Worm (Caenorhabditis elegans) whole organism, L1 larva: ENCODE data around the gene nhr-258.

Source experiments
- C34B4.2 ChIP-seq: sonication (generic microtip); optimal IDR thresholded peaks from 2 replicates; lab custom pipeline; 2017; ENCODE audit warnings: mild to moderate bottlenecking, missing genetic modification characterization, missing compliant biosample characterization
- F16B12.6 ChIP-seq: fragments of 150-350 bp; optimal IDR thresholded peaks from 2 replicates; lab custom pipeline; 2014; ENCODE audit warnings: missing biosample characterization, missing genetic modification characterization
- aha-1 ChIP-seq: fragments of 150-350 bp; optimal IDR thresholded peaks from 2 replicates; lab custom pipeline; 2014; ENCODE audit warnings: missing biosample characterization, missing genetic modification characterization
- aly-2 ChIP-seq: fragments of 150-350 bp; optimal IDR thresholded peaks from 2 replicates; lab custom pipeline; 2014; ENCODE audit warnings: missing biosample characterization, missing genetic modification characterization
- ceh-63 ChIP-seq: fragments of 200-800 bp; sonication (Bioruptor generic); optimal IDR thresholded peaks from 2 replicates; lab custom pipeline; 2018; ENCODE audit warnings: mild to moderate bottlenecking, missing genetic modification characterization, missing compliant biosample characterization
- ceh-82 ChIP-seq, 3 experiments: fragments of 150-350 bp in 1 of 3; sonication (generic microtip) in 2 of 3; optimal IDR thresholded peaks; 2 replicates each; lab custom pipeline; 2014 to 2017; ENCODE audit warnings: missing biosample characterization in 3 of 3, missing genetic modification characterization in 3 of 3
- ceh-90 ChIP-seq: sonication (generic microtip); optimal IDR thresholded peaks from 2 replicates; lab custom pipeline; 2016; ENCODE audit warnings: missing genetic modification characterization, missing compliant biosample characterization
- dsc-1 ChIP-seq: sonication (generic microtip); optimal IDR thresholded peaks from 2 replicates; lab custom pipeline; 2016; ENCODE audit warnings: mild to moderate bottlenecking, missing genetic modification characterization, missing compliant biosample characterization
- efl-3 ChIP-seq: fragments of 200-800 bp; sonication (Bioruptor generic); optimal IDR thresholded peaks from 2 replicates; lab custom pipeline; 2018; ENCODE audit warnings: mild to moderate bottlenecking, missing genetic modification characterization, missing compliant biosample characterization
- egl-13 ChIP-seq: sonication (generic microtip); optimal IDR thresholded peaks from 2 replicates; lab custom pipeline; 2016; ENCODE audit warnings: missing genotype, missing genetic modification reagents, missing genetic modification characterization, missing compliant biosample characterization
- egl-27 ChIP-seq, 2 experiments: fragments of 150-350 bp in 1 of 2; sonication (generic microtip); optimal IDR thresholded peaks; 3 replicates each; lab custom pipeline; 2017 to 2018; ENCODE audit warnings: missing biosample characterization in 2 of 2, missing genetic modification characterization in 2 of 2, missing genetic modification reagents in 2 of 2
- elt-2 ChIP-seq: sonication (generic microtip); optimal IDR thresholded peaks from 2 replicates; lab custom pipeline; 2016; ENCODE audit warnings: missing genetic modification characterization, mild to moderate bottlenecking, inconsistent platforms, missing compliant biosample characterization, missing genetic modification reagents
- ets-5 ChIP-seq: fragments of 200-800 bp; sonication (Bioruptor generic); IDR thresholded peaks from 2 replicates; pipeline ENCODE4 v1.3.6; 2022; ENCODE audit warnings: missing genetic modification characterization, missing compliant biosample characterization
- fkh-10 ChIP-seq: sonication (generic microtip); optimal IDR thresholded peaks from 2 replicates; lab custom pipeline; 2017; ENCODE audit warnings: missing biosample characterization, missing genetic modification reagents, missing genetic modification characterization
- fkh-4 ChIP-seq: sonication (generic microtip); optimal IDR thresholded peaks from 2 replicates; lab custom pipeline; 2016; ENCODE audit warnings: missing compliant biosample characterization, missing genetic modification characterization, borderline replicate concordance
- fkh-8 ChIP-seq: sonication (generic microtip); optimal IDR thresholded peaks from 2 replicates; lab custom pipeline; 2016; ENCODE audit warnings: mild to moderate bottlenecking, missing genetic modification characterization, missing compliant biosample characterization
- hlh-17 ChIP-seq: fragments of 200-800 bp; sonication (Bioruptor generic); optimal IDR thresholded peaks from 2 replicates; lab custom pipeline; 2018; ENCODE audit warnings: missing genetic modification characterization, mild to moderate bottlenecking, missing compliant biosample characterization, moderate library complexity, borderline replicate concordance
- lin-14 ChIP-seq: fragments of 200-800 bp; sonication (Bioruptor generic); optimal IDR thresholded peaks from 2 replicates; lab custom pipeline; 2018; ENCODE audit warnings: mild to moderate bottlenecking, missing genetic modification characterization, moderate library complexity, missing compliant biosample characterization
- lin-39 ChIP-seq: fragments of 150-350 bp; optimal IDR thresholded peaks from 2 replicates; lab custom pipeline; 2014; ENCODE audit warnings: missing biosample characterization, missing genetic modification reagents, missing genetic modification characterization
- lsy-2 ChIP-seq, 2 experiments: fragments of 150-350 bp; optimal IDR thresholded peaks; 2 replicates each; lab custom pipeline; 2014; ENCODE audit warnings: missing biosample characterization in 2 of 2, missing genetic modification characterization in 2 of 2
- mdl-1 ChIP-seq, 2 experiments: fragments of 150-350 bp; optimal IDR thresholded peaks; 2 replicates each; lab custom pipeline; 2014 to 2017; ENCODE audit warnings: missing biosample characterization in 2 of 2, missing genetic modification characterization in 2 of 2, inconsistent platforms in 1 of 2
- nhr-20 ChIP-seq: sonication (generic microtip); optimal IDR thresholded peaks from 2 replicates; lab custom pipeline; 2016; ENCODE audit warnings: mild to moderate bottlenecking, missing genetic modification characterization, missing compliant biosample characterization
- nhr-237 ChIP-seq: fragments of 150-350 bp; optimal IDR thresholded peaks from 2 replicates; lab custom pipeline; 2014; ENCODE audit warnings: missing biosample characterization, missing genetic modification characterization
- nhr-85 ChIP-seq: sonication (generic microtip); peaks from one replicate; lab custom pipeline; 2016; ENCODE audit warnings: missing genetic modification characterization, inconsistent platforms, missing compliant biosample characterization
- nhr-90 ChIP-seq: sonication (generic microtip); optimal IDR thresholded peaks from 2 replicates; lab custom pipeline; 2016; ENCODE audit warnings: mild to moderate bottlenecking, missing genetic modification characterization, missing compliant biosample characterization; ENCODE audit not compliant: poor library complexity
- pqm-1 ChIP-seq: sonication (generic microtip); optimal IDR thresholded peaks from 3 replicates; lab custom pipeline; 2017; ENCODE audit warnings: missing biosample characterization, missing genetic modification characterization
- rnt-1 ChIP-seq: sonication (generic microtip); optimal IDR thresholded peaks from 2 replicates; lab custom pipeline; 2016; ENCODE audit warnings: mild to moderate bottlenecking, missing genetic modification characterization, moderate library complexity, missing compliant biosample characterization
- skn-1 ChIP-seq: fragments of 150-350 bp; optimal IDR thresholded peaks from 2 replicates; lab custom pipeline; 2014; ENCODE audit warnings: missing biosample characterization, missing genetic modification characterization
- snu-23 ChIP-seq: sonication (generic microtip); optimal IDR thresholded peaks from 2 replicates; lab custom pipeline; 2016; ENCODE audit warnings: missing genetic modification characterization, missing compliant biosample characterization
- sox-4 ChIP-seq: sonication (generic microtip); optimal IDR thresholded peaks from 2 replicates; lab custom pipeline; 2016; ENCODE audit warnings: missing genetic modification characterization, missing compliant biosample characterization
- sup-37 ChIP-seq: fragments of 200-800 bp; sonication (Bioruptor generic); optimal IDR thresholded peaks from 2 replicates; lab custom pipeline; 2018; ENCODE audit warnings: mild to moderate bottlenecking, missing genetic modification characterization, missing compliant biosample characterization
- swsn-7 ChIP-seq: sonication (generic microtip); optimal IDR thresholded peaks from 2 replicates; lab custom pipeline; 2016; ENCODE audit warnings: missing genetic modification characterization, missing compliant biosample characterization
- tlp-1 ChIP-seq: fragments of 150-350 bp; optimal IDR thresholded peaks from 2 replicates; lab custom pipeline; 2014; ENCODE audit warnings: missing biosample characterization, missing genetic modification characterization
- unc-130 ChIP-seq: fragments of 150-350 bp; optimal IDR thresholded peaks from 2 replicates; lab custom pipeline; 2017; ENCODE audit warnings: missing biosample characterization, missing genetic modification characterization, inconsistent platforms
- unc-30 ChIP-seq: sonication (generic microtip); optimal IDR thresholded peaks from 2 replicates; lab custom pipeline; 2017; ENCODE audit warnings: missing biosample characterization, missing genetic modification characterization
- unc-62 ChIP-seq: fragments of 150-350 bp; optimal IDR thresholded peaks from 2 replicates; lab custom pipeline; 2014; ENCODE audit warnings: missing biosample characterization, missing genetic modification reagents, missing genetic modification characterization
- unc-98 ChIP-seq: fragments of 200-800 bp; sonication (Bioruptor generic); IDR thresholded peaks from 2 replicates; pipeline ENCODE4 v1.3.6; 2022; ENCODE audit warnings: missing genetic modification characterization, missing compliant biosample characterization

nhr-258 gene

ce11 chrIV:8067745-8068144, 23.0 kb downstream of the nhr-258 start (continued):
- no peak for TF ChIP-seq elt-2 (tag; lab: Kevin White, UChicago)
- TF ChIP-seq lin-39 (tag; lab: Kevin White, UChicago): no peak
- peak in 1 of 3 experiments; percentile 41 for TF ChIP-seq ceh-82 (tag; optimal IDR thresholded peaks at IDR 0.05; lab: Kevin White, UChicago)
- no peak for TF ChIP-seq aha-1
- TF ChIP-seq unc-30 (tag; lab: Kevin White, UChicago): no peak
- TF ChIP-seq egl-13 (tag; lab: Kevin White, UChicago): no peak
- no peak for TF ChIP-seq tlp-1 (tag; lab: Kevin White, UChicago)
- peak; percentile 47 for TF ChIP-seq snu-23 (GFP tag; lab: Kevin White, UChicago)
- TF ChIP-seq ceh-63 (GFP tag; lab: Kevin White, UChicago): no peak
- no peak for TF ChIP-seq hlh-17 (GFP tag; lab: Kevin White, UChicago)
- TF ChIP-seq, all 84 proteins: peak for 15

ce11 chrIV:8068280-8068679, 23.5 kb downstream of the nhr-258 start:
- TF ChIP-seq dsc-1 (tag; lab: Kevin White, UChicago) (peak; percentile 9), ceh-90 (tag; lab: Kevin White, UChicago) (no peak), mdl-1 (tag; optimal IDR thresholded peaks at IDR 0.05; lab: Kevin White, UChicago) (peak in 1 of 2 experiments; percentile 24), rnt-1 (peak; percentile 63), unc-130 (tag; lab: Kevin White, UChicago) (peak; percentile 9), skn-1 (peak; percentile 36)
- TF ChIP-seq, all 84 proteins: peak for 5

DNA sequence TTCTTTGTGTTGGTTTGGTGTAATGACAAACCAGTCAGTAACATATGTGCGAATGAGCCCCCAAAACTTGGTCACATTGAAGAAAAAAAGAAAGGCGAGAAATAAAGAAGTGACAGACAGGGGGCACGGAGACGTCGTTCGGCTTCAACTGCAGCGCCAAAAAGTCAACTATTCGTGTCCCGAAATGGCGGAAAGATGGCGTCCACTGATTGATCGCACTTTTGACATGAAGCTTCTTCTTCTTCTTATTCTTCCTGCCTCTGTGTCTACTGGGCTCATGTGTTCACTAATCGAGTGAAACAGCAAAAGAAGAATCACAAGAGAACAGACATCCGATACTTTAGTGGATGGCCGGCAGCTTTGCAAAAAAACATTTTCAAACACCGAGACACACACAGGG, 24.4 kb downstream of the nhr-258 start:
- TF ChIP-seq unc-30 (tag; lab: Kevin White, UChicago) (no peak), lin-14 (GFP tag; lab: Kevin White, UChicago) (peak; percentile 23), dsc-1 (tag; lab: Kevin White, UChicago) (peak; percentile 19)

DNA sequence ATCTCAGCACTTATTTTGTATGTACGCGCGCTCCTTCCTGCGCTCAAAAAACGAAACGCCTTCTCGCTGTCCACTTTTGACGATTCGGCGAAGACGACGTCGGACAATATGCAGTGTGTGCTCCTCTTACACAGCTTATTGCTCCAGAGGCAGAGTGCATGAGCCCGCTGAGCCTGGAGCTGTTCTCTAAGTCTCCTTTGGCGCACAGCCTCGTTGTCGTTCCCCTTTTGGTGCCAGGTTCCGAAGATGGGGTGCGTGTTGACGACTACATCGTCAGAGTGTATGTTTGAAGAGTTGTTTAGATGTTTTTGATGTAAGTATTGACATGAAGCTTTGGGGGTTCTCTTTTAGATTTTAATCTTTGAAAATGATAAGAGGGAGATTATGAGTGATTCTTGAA, 25.6 kb downstream of the nhr-258 start:
- no peak for TF ChIP-seq efl-3 (GFP tag; lab: Kevin White, UChicago)
- TF ChIP-seq ceh-90 (tag; lab: Kevin White, UChicago): no peak
- no peak for TF ChIP-seq swsn-7 (tag; lab: Kevin White, UChicago)
- TF ChIP-seq sox-4 (tag; lab: Kevin White, UChicago): no peak
- no peak for TF ChIP-seq unc-62 (GFP tag; lab: Kevin White, UChicago)
- TF ChIP-seq nhr-85 (tag; lab: Kevin White, UChicago): no peak

ce11 chrIV:8070934-8071333, 26.2 kb downstream of the nhr-258 start:
- TF ChIP-seq lin-39 (tag; lab: Kevin White, UChicago): no peak
- no peak for TF ChIP-seq skn-1
- peak; percentile 33 for TF ChIP-seq fkh-8 (tag; lab: Kevin White, UChicago)
- TF ChIP-seq F16B12.6 (tag; lab: Kevin White, UChicago): no peak
- TF ChIP-seq lsy-2 (tag; optimal IDR thresholded peaks at IDR 0.05; lab: Kevin White, UChicago): no peak
- no peak for TF ChIP-seq fkh-4 (tag; lab: Kevin White, UChicago)
- no peak for TF ChIP-seq sox-4 (tag; lab: Kevin White, UChicago)
- TF ChIP-seq pqm-1: no peak
- TF ChIP-seq C34B4.2 (tag; lab: Kevin White, UChicago): no peak
- TF ChIP-seq aly-2: no peak
- TF ChIP-seq egl-27 (tag; optimal IDR thresholded peaks at IDR 0.05; lab: Kevin White, UChicago): no peak
- no peak for TF ChIP-seq nhr-20 (tag; lab: Kevin White, UChicago)
- TF ChIP-seq nhr-237: no peak
- no peak for TF ChIP-seq swsn-7 (tag; lab: Kevin White, UChicago)
- peak; percentile 64 for TF ChIP-seq lin-14 (GFP tag; lab: Kevin White, UChicago)
- TF ChIP-seq ceh-90 (tag; lab: Kevin White, UChicago): no peak
- no peak for TF ChIP-seq nhr-90
- peak; percentile 53 for TF ChIP-seq fkh-10 (GFP tag; lab: Kevin White, UChicago)
- TF ChIP-seq unc-98 (GFP tag; lab: Robert Waterston, UW): no peak
- TF ChIP-seq sup-37 (GFP tag; lab: Kevin White, UChicago): no peak
- no peak for TF ChIP-seq ets-5 (GFP tag; lab: Robert Waterston, UW)
